Fruit fly (Drosophila melanogaster) whole organism, embryonic: ENCODE results near the gene Eaat2.
A peak's percentile ranks its signal among the peaks of the same experiment; 100 is the strongest.

Experiments
- ATbp ChIP-seq: fragments of 200-800 bp; sonication (Bioruptor generic); optimal IDR thresholded peaks from 2 replicates; lab custom pipeline; 2017; ENCODE audit warnings: missing biosample characterization, mild to moderate bottlenecking, missing genetic modification characterization, missing genetic modification reagents
- B-H2 ChIP-seq: fragments of 200-800 bp; sonication (Bioruptor generic); optimal IDR thresholded peaks from 2 replicates; lab custom pipeline; 2018; ENCODE audit warnings: missing biosample characterization, mild to moderate bottlenecking, missing genetic modification characterization
- BtbVII ChIP-seq: fragments of 200-800 bp; sonication (Bioruptor generic); optimal IDR thresholded peaks from 3 replicates; lab custom pipeline; 2017; ENCODE audit warnings: missing biosample characterization, mild to moderate bottlenecking, missing genetic modification characterization
- C15 ChIP-seq: fragments of 200-800 bp; sonication (Bioruptor generic); IDR thresholded peaks from 3 replicates; pipeline ENCODE4 v1.3.6; 2022; ENCODE audit warnings: missing biosample characterization, missing genetic modification characterization
- CG10462 ChIP-seq: fragments of 200-800 bp; sonication (Bioruptor generic); optimal IDR thresholded peaks from 2 replicates; lab custom pipeline; 2016; ENCODE audit warnings: missing biosample characterization, missing genetic modification characterization
- CG10959 ChIP-seq: fragments of 200-800 bp; sonication (Bioruptor generic); IDR thresholded peaks from 2 replicates; pipeline ENCODE4 v1.3.6; 2022; ENCODE audit warnings: missing biosample characterization, missing genetic modification characterization
- CG11723 ChIP-seq: fragments of 200-800 bp; sonication (Bioruptor generic); optimal IDR thresholded peaks from 2 replicates; lab custom pipeline; 2017; ENCODE audit warnings: missing biosample characterization, mild to moderate bottlenecking, missing genetic modification characterization
- CG13296 ChIP-seq: fragments of 200-800 bp; sonication (Bioruptor generic); optimal IDR thresholded peaks from 3 replicates; lab custom pipeline; 2018; ENCODE audit warnings: missing biosample characterization, mild to moderate bottlenecking, missing genetic modification characterization
- CG15514 ChIP-seq: fragments of 200-800 bp; sonication (Bioruptor generic); optimal IDR thresholded peaks from 3 replicates; lab custom pipeline; 2017; ENCODE audit warnings: missing biosample characterization, missing genetic modification characterization, mild to moderate bottlenecking, moderate library complexity, missing genetic modification reagents
- CG1603 ChIP-seq: fragments of 200-800 bp; sonication (Bioruptor generic); optimal IDR thresholded peaks from 2 replicates; lab custom pipeline; 2019; ENCODE audit warnings: missing biosample characterization, mild to moderate bottlenecking, missing genetic modification characterization, moderate library complexity
- CG31388 ChIP-seq: fragments of 200-800 bp; sonication (Bioruptor generic); optimal IDR thresholded peaks from 2 replicates; lab custom pipeline; 2016; ENCODE audit warnings: missing biosample characterization, missing genetic modification characterization
- CG4854 ChIP-seq: fragments of 200-800 bp; sonication (Bioruptor generic); optimal IDR thresholded peaks from 2 replicates; lab custom pipeline; 2016; ENCODE audit warnings: missing biosample characterization, missing genetic modification characterization, inconsistent platforms
- Doc3 ChIP-seq: fragments of 200-800 bp; sonication (Bioruptor generic); IDR thresholded peaks from 3 replicates; pipeline ENCODE4 v1.3.6; 2022; ENCODE audit warnings: missing biosample characterization, missing genetic modification characterization; ENCODE audit not compliant: partially characterized antibody
- Drgx ChIP-seq: fragments of 200-800 bp; sonication (Bioruptor generic); IDR thresholded peaks from 2 replicates; pipeline ENCODE4 v1.3.6; 2022; ENCODE audit warnings: missing biosample characterization, missing genetic modification characterization
- Hand ChIP-seq: fragments of 200-800 bp; sonication (Bioruptor generic); optimal IDR thresholded peaks from 2 replicates; lab custom pipeline; 2017; ENCODE audit warnings: mild to moderate bottlenecking, missing biosample characterization, missing genetic modification reagents, missing genetic modification characterization
- Hr3 ChIP-seq: fragments of 200-800 bp; sonication (Bioruptor generic); optimal IDR thresholded peaks from 3 replicates; lab custom pipeline; 2016; ENCODE audit warnings: missing biosample characterization, missing genetic modification characterization
- Hsf ChIP-seq: fragments of 200-800 bp; sonication (Bioruptor generic); optimal IDR thresholded peaks from 3 replicates; lab custom pipeline; 2016; ENCODE audit warnings: missing biosample characterization, missing genetic modification characterization
- NFAT ChIP-seq: fragments of 200-800 bp; sonication (Bioruptor generic); IDR thresholded peaks from 2 replicates; pipeline ENCODE4 v1.3.6; 2022; ENCODE audit warnings: missing biosample characterization, missing genetic modification characterization
- Opbp ChIP-seq: fragments of 200-800 bp; sonication (Bioruptor generic); IDR thresholded peaks from 3 replicates; pipeline ENCODE4 v1.3.6; 2022; ENCODE audit warnings: missing biosample characterization, missing genetic modification characterization; ENCODE audit not compliant: partially characterized antibody
- Optix ChIP-seq: fragments of 200-800 bp; sonication (Bioruptor generic); IDR thresholded peaks from 3 replicates; pipeline ENCODE4 v1.3.6; 2022; ENCODE audit warnings: missing biosample characterization, missing genetic modification characterization
- Usf ChIP-seq: fragments of 200-800 bp; sonication (Bioruptor generic); optimal IDR thresholded peaks from 2 replicates; lab custom pipeline; 2017; ENCODE audit warnings: missing genotype, missing biosample characterization, missing genetic modification characterization
- bowl ChIP-seq: fragments of 200-800 bp; sonication (Bioruptor generic); IDR thresholded peaks from 2 replicates; pipeline ENCODE4 v1.3.6; 2022; ENCODE audit warnings: missing biosample characterization, missing genetic modification characterization
- lmd ChIP-seq: fragments of 200-800 bp; sonication (Bioruptor generic); IDR thresholded peaks from 2 replicates; pipeline ENCODE4 v1.3.6; 2022; ENCODE audit warnings: missing biosample characterization, missing genetic modification characterization
- nom ChIP-seq: fragments of 200-800 bp; sonication (Bioruptor generic); optimal IDR thresholded peaks from 2 replicates; lab custom pipeline; 2017; ENCODE audit warnings: missing biosample characterization, missing genetic modification characterization, mild to moderate bottlenecking, moderate library complexity, missing genetic modification reagents
- repo ChIP-seq: fragments of 200-800 bp; sonication (Bioruptor generic); optimal IDR thresholded peaks from 2 replicates; lab custom pipeline; 2016; ENCODE audit warnings: missing biosample characterization, missing genetic modification characterization
- salm ChIP-seq: fragments of 200-800 bp; sonication (Bioruptor generic); optimal IDR thresholded peaks from 2 replicates; lab custom pipeline; 2018; ENCODE audit warnings: missing biosample characterization, mild to moderate bottlenecking, missing genetic modification characterization
- shn ChIP-seq: fragments of 200-800 bp; sonication (Bioruptor generic); optimal IDR thresholded peaks from 3 replicates; lab custom pipeline; 2016; ENCODE audit warnings: missing biosample characterization, missing genetic modification characterization
- slp2 ChIP-seq: fragments of 200-800 bp; sonication (Bioruptor generic); optimal IDR thresholded peaks from 2 replicates; lab custom pipeline; 2016; ENCODE audit warnings: missing biosample characterization, missing genetic modification characterization
- stc ChIP-seq: fragments of 200-800 bp; sonication (Bioruptor generic); IDR thresholded peaks from 2 replicates; pipeline ENCODE4 v1.3.6; 2022; ENCODE audit warnings: missing biosample characterization, missing genetic modification characterization
- zfh1 ChIP-seq: fragments of 200-800 bp; sonication (Bioruptor generic); IDR thresholded peaks from 3 replicates; pipeline ENCODE4 v1.3.6; 2022; ENCODE audit warnings: missing biosample characterization, missing genetic modification characterization

The Eaat2 gene

dm6 chr2L:734120-734519 is 10.1 kb downstream of the Eaat2 start:
- peak; percentile 66 for TF ChIP-seq Drgx (GFP tag; lab: Robert Waterston, UW)
- TF ChIP-seq CG10959 (GFP tag; lab: Robert Waterston, UW) = no peak
- TF ChIP-seq CG31388 (GFP tag; lab: Kevin White, UChicago) = no peak
- TF ChIP-seq ATbp (GFP tag; lab: Kevin White, UChicago) = no peak

dm6 chr2L:732105-732504 is 12.1 kb downstream of the Eaat2 start:
- TF ChIP-seq bowl (GFP tag; lab: Robert Waterston, UW) (no peak), Opbp (no peak), CG10462 (no peak), repo (GFP tag; lab: Kevin White, UChicago) (no peak), Hsf (GFP tag; lab: Kevin White, UChicago) (no peak), CG31388 (GFP tag; lab: Kevin White, UChicago) (no peak), slp2 (GFP tag; lab: Kevin White, UChicago) (no peak), Usf (GFP tag; lab: Kevin White, UChicago) (no peak), BtbVII (GFP tag; lab: Kevin White, UChicago) (no peak), Hr3 (no peak), shn (no peak), Optix (GFP tag; lab: Robert Waterston, UW) (no peak), CG4854 (no peak)

dm6 chr2L:728062-728461 is 16.1 kb downstream of the Eaat2 start, which contains the start of gene Hsp60B:
TSS of gene Hsp60B (plus strand) at chr2L:728362.
- TF ChIP-seq C15 (GFP tag; lab: Robert Waterston, UW) (no peak), salm (no peak)

dm6 chr2L:724746-725145 is 19.4 kb downstream of the Eaat2 start:
- TF ChIP-seq Doc3 (GFP tag; lab: Robert Waterston, UW) (no peak), CG1603 (tag; lab: Kevin White, UChicago) (no peak), B-H2 (GFP tag; lab: Kevin White, UChicago) (no peak), Hand (no peak), CG13296 (GFP tag; lab: Kevin White, UChicago) (no peak), Hsf (GFP tag; lab: Kevin White, UChicago) (no peak), zfh1 (GFP tag; lab: Robert Waterston, UW) (no peak), CG15514 (GFP tag; lab: Kevin White, UChicago) (no peak), stc (GFP tag; lab: Robert Waterston, UW) (no peak), NFAT (GFP tag; lab: Robert Waterston, UW) (no peak), nom (GFP tag; lab: Kevin White, UChicago) (no peak)

dm6 chr2L:723799-724531 is 20.2 kb downstream of the Eaat2 start:
- TF ChIP-seq Drgx (GFP tag; lab: Robert Waterston, UW) (peak; percentile 20; the same call in 1 of the 2 replicates), CG11723 (GFP tag; lab: Kevin White, UChicago) (no peak)

- TF ChIP-seq Drgx (GFP tag; lab: Robert Waterston, UW) (peak; percentile 69), lmd (GFP tag; lab: Robert Waterston, UW) (no peak)
Measured at dm6 chr2L:722912-723311, 21.3 kb downstream of the Eaat2 start.
